Fruit fly (Drosophila melanogaster) whole organism: ENCODE results near the gene PGS1.

ENCODE experiments used
- CG8478 ChIP-seq: fragments of >200 bp; optimal IDR thresholded peaks from 2 replicates; lab custom pipeline; 2018; ENCODE audit warnings: inconsistent platforms
- Dll ChIP-seq: fragments of >200 bp; optimal IDR thresholded peaks from 2 replicates; lab custom pipeline; 2017
- EcR ChIP-seq, 2 experiments: fragments of >200 bp; optimal IDR thresholded peaks; 2 replicates each; lab custom pipeline; 2017; ENCODE audit warnings: missing biosample characterization in 2 of 2, missing genetic modification characterization in 2 of 2, missing genetic modification reagents in 2 of 2
- pan ChIP-seq: fragments of >200 bp; optimal IDR thresholded peaks from 2 replicates; lab custom pipeline; 2017
- psq ChIP-seq: fragments of >200 bp; optimal IDR thresholded peaks from 2 replicates; lab custom pipeline; 2017
- usp ChIP-seq: fragments of >200 bp; optimal IDR thresholded peaks from 2 replicates; lab custom pipeline; 2017; ENCODE audit warnings: missing biosample characterization, missing genetic modification characterization, mixed read lengths

Gene PGS1

dm6 chr3R:18748087-18748486, 2.2 kb upstream of the PGS1 start:
- TF ChIP-seq Dll (lab: Kevin White, UChicago) (no peak), pan (no peak), usp (GFP tag; lab: Kevin White, UChicago) (no peak), CG8478 (lab: Kevin White, UChicago) (no peak), EcR (GFP tag; optimal IDR thresholded peaks at IDR 0.05; lab: Kevin White, UChicago) (no peak), psq (no peak)

- no peak for TF ChIP-seq psq
- TF ChIP-seq EcR (GFP tag; optimal IDR thresholded peaks at IDR 0.05; lab: Kevin White, UChicago), result no peak
- no peak for TF ChIP-seq usp (GFP tag; lab: Kevin White, UChicago)
- TF ChIP-seq pan, result no peak
- TF ChIP-seq CG8478 (lab: Kevin White, UChicago), result no peak
Measured at dm6 chr3R:18743270-18743922, 2.4 kb downstream of the PGS1 start, which contains the start of gene Mekk1. Gene Mekk1 (minus strand): TSS chr3R:18743594.

dm6 chr3R:18742358-18743269, 3.2 kb downstream of the PGS1 start:
- no peak for TF ChIP-seq CG8478 (lab: Kevin White, UChicago)
- peak; percentile 85 for TF ChIP-seq Dll (lab: Kevin White, UChicago)

dm6 chr3R:18741844-18742187, 4.0 kb downstream of the PGS1 start:
- TF ChIP-seq pan (peak; percentile 92), CG8478 (lab: Kevin White, UChicago) (no peak), psq (no peak), usp (GFP tag; lab: Kevin White, UChicago) (no peak)

dm6 chr3R:18741027-18741843, 4.6 kb downstream of the PGS1 start:
- TF ChIP-seq psq, result no peak
- no peak for TF ChIP-seq CG8478 (lab: Kevin White, UChicago)
- no peak for TF ChIP-seq Dll (lab: Kevin White, UChicago)
- peak; percentile 95 for TF ChIP-seq pan

- TF ChIP-seq psq, result no peak
- TF ChIP-seq usp (GFP tag; lab: Kevin White, UChicago), result no peak
- TF ChIP-seq CG8478 (lab: Kevin White, UChicago), result no peak
- no peak for TF ChIP-seq Dll (lab: Kevin White, UChicago)
- no peak for TF ChIP-seq EcR (GFP tag; optimal IDR thresholded peaks at IDR 0.05; lab: Kevin White, UChicago)
- TF ChIP-seq pan, result no peak
Measured at dm6 chr3R:18739978-18740954, 5.6 kb downstream of the PGS1 start.

- TF ChIP-seq usp (GFP tag; lab: Kevin White, UChicago), result no peak
- no peak for TF ChIP-seq psq
- TF ChIP-seq CG8478 (lab: Kevin White, UChicago), result no peak
- TF ChIP-seq pan, result no peak
Measured at dm6 chr3R:18739435-18739977, 6.3 kb downstream of the PGS1 start.

dm6 chr3R:18738705-18739434, 7.0 kb downstream of the PGS1 start:
- TF ChIP-seq CG8478 (lab: Kevin White, UChicago) (no peak), EcR (GFP tag; optimal IDR thresholded peaks at IDR 0.05; lab: Kevin White, UChicago) (no peak), Dll (lab: Kevin White, UChicago) (peak; percentile 61), psq (no peak)

dm6 chr3R:18738086-18738485, 7.8 kb downstream of the PGS1 start:
- TF ChIP-seq CG8478 (lab: Kevin White, UChicago), result no peak
- no peak for TF ChIP-seq pan
- no peak for TF ChIP-seq EcR (GFP tag; optimal IDR thresholded peaks at IDR 0.05; lab: Kevin White, UChicago)
- TF ChIP-seq Dll (lab: Kevin White, UChicago), result no peak
- no peak for TF ChIP-seq psq
- TF ChIP-seq usp (GFP tag; lab: Kevin White, UChicago), result no peak

dm6 chr3R:18733580-18733979, 12.3 kb downstream of the PGS1 start:
- no peak for TF ChIP-seq psq
- no peak for TF ChIP-seq usp (GFP tag; lab: Kevin White, UChicago)
- no peak for TF ChIP-seq CG8478 (lab: Kevin White, UChicago)
- TF ChIP-seq EcR (GFP tag; optimal IDR thresholded peaks at IDR 0.05; lab: Kevin White, UChicago), result no peak
- no peak for TF ChIP-seq Dll (lab: Kevin White, UChicago)
- TF ChIP-seq pan, result no peak
